Fruit fly (Drosophila melanogaster) whole organism, embryonic: ENCODE measurements around the gene CG14795.
A peak's percentile ranks its signal among the peaks of the same experiment; 100 is the strongest.

Experiments
- Abd-B ChIP-seq: fragments of 200-800 bp; sonication (Bioruptor generic); optimal IDR thresholded peaks from 2 replicates; lab custom pipeline; 2018; ENCODE audit warnings: missing biosample characterization, mild to moderate bottlenecking, missing genetic modification characterization, moderate library complexity
- Adf1 ChIP-seq: fragments of 200-800 bp; sonication (Bioruptor generic); IDR thresholded peaks from 2 replicates; pipeline ENCODE4 v1.3.6; 2022; ENCODE audit warnings: missing biosample characterization, missing genetic modification characterization
- BEAF-32 ChIP-seq: fragments of 200-800 bp; sonication (Bioruptor generic); optimal IDR thresholded peaks from 3 replicates; lab custom pipeline; 2017; ENCODE audit warnings: missing biosample characterization, missing genetic modification characterization, mild to moderate bottlenecking, moderate library complexity, missing genetic modification reagents
- Bgb ChIP-seq: fragments of 200-800 bp; sonication (Bioruptor generic); IDR thresholded peaks from 2 replicates; pipeline ENCODE4 v1.3.6; 2022; ENCODE audit warnings: missing biosample characterization, missing genetic modification characterization; ENCODE audit not compliant: partially characterized antibody
- CG1024 ChIP-seq: fragments of 200-800 bp; sonication (Bioruptor generic); IDR thresholded peaks from 2 replicates; pipeline ENCODE4 v1.3.6; 2022; ENCODE audit warnings: missing biosample characterization, missing genetic modification characterization
- CG10274 ChIP-seq: fragments of 200-800 bp; sonication (Bioruptor generic); optimal IDR thresholded peaks from 3 replicates; lab custom pipeline; 2017; ENCODE audit warnings: missing biosample characterization, mild to moderate bottlenecking, missing genetic modification characterization
- CG10654 ChIP-seq: fragments of 200-800 bp; sonication (Bioruptor generic); optimal IDR thresholded peaks from 2 replicates; lab custom pipeline; 2016; ENCODE audit warnings: missing biosample characterization, missing genetic modification characterization
- CG12155 ChIP-seq: fragments of 200-800 bp; sonication (Bioruptor generic); optimal IDR thresholded peaks from 3 replicates; lab custom pipeline; 2016; ENCODE audit warnings: missing biosample characterization, missing genetic modification characterization
- CG1603 ChIP-seq: fragments of 200-800 bp; sonication (Bioruptor generic); optimal IDR thresholded peaks from 2 replicates; lab custom pipeline; 2019; ENCODE audit warnings: missing biosample characterization, mild to moderate bottlenecking, missing genetic modification characterization, moderate library complexity
- CG17186 ChIP-seq: fragments of 200-800 bp; sonication (Bioruptor generic); optimal IDR thresholded peaks from 3 replicates; lab custom pipeline; 2017; ENCODE audit warnings: missing biosample characterization, missing genetic modification reagents, missing genetic modification characterization
- CG2120 ChIP-seq: fragments of 200-800 bp; sonication (Bioruptor generic); optimal IDR thresholded peaks from 3 replicates; lab custom pipeline; 2016; ENCODE audit warnings: missing biosample characterization, missing genetic modification characterization
- CG30403 ChIP-seq: fragments of 200-800 bp; sonication (Bioruptor generic); optimal IDR thresholded peaks from 3 replicates; lab custom pipeline; 2016; ENCODE audit warnings: missing biosample characterization, missing genetic modification characterization
- CG3163 ChIP-seq: fragments of 200-800 bp; sonication (Bioruptor generic); optimal IDR thresholded peaks from 3 replicates; lab custom pipeline; 2016; ENCODE audit warnings: missing biosample characterization, missing genetic modification characterization
- CG34224 ChIP-seq: fragments of 200-800 bp; sonication (Bioruptor generic); IDR thresholded peaks from 3 replicates; pipeline ENCODE4 v1.3.6; 2022; ENCODE audit warnings: missing biosample characterization, missing genetic modification characterization; ENCODE audit not compliant: partially characterized antibody
- CG7372 ChIP-seq: fragments of 200-800 bp; sonication (Bioruptor generic); IDR thresholded peaks from 2 replicates; pipeline ENCODE4 v1.3.6; 2022; ENCODE audit warnings: missing biosample characterization, missing genetic modification characterization
- CG7963 ChIP-seq: fragments of 200-800 bp; sonication (Bioruptor generic); IDR thresholded peaks from 3 replicates; pipeline ENCODE4 v1.3.6; 2022; ENCODE audit warnings: missing biosample characterization, missing genetic modification characterization; ENCODE audit not compliant: partially characterized antibody
- CG8089 ChIP-seq: fragments of 200-800 bp; sonication (Bioruptor generic); optimal IDR thresholded peaks from 3 replicates; lab custom pipeline; 2016; ENCODE audit warnings: missing biosample characterization, missing genetic modification characterization
- CG9609 ChIP-seq: fragments of 200-800 bp; sonication (Bioruptor generic); optimal IDR thresholded peaks from 3 replicates; lab custom pipeline; 2016; ENCODE audit warnings: missing biosample characterization, missing genetic modification characterization
- Chrac-16 ChIP-seq: fragments of 200-800 bp; sonication (Bioruptor generic); optimal IDR thresholded peaks from 3 replicates; lab custom pipeline; 2016; ENCODE audit warnings: missing biosample characterization, missing genetic modification characterization
- CoRest ChIP-seq: fragments of 200-800 bp; sonication (Bioruptor generic); optimal IDR thresholded peaks from 3 replicates; lab custom pipeline; 2018; ENCODE audit warnings: missing biosample characterization, mild to moderate bottlenecking, missing genetic modification characterization, moderate library complexity
- Dip3 ChIP-seq: fragments of 200-800 bp; sonication (Bioruptor generic); optimal IDR thresholded peaks from 3 replicates; lab custom pipeline; 2016; ENCODE audit warnings: missing biosample characterization, missing genetic modification characterization
- Elba2 ChIP-seq: fragments of 200-800 bp; sonication (Bioruptor generic); optimal IDR thresholded peaks from 3 replicates; lab custom pipeline; 2016; ENCODE audit warnings: missing biosample characterization, missing genetic modification characterization
- Ets65A ChIP-seq: fragments of 200-800 bp; sonication (Bioruptor generic); peaks from one replicate; lab custom pipeline; 2016; ENCODE audit warnings: missing biosample characterization, missing genetic modification characterization
- HLH4C ChIP-seq: fragments of 200-800 bp; sonication (Bioruptor generic); IDR thresholded peaks from 3 replicates; pipeline ENCODE4 v1.3.6; 2022; ENCODE audit warnings: missing biosample characterization, missing genetic modification characterization; ENCODE audit not compliant: partially characterized antibody
- Hr51 ChIP-seq, 2 experiments: fragments of 200-800 bp; sonication (Bioruptor generic); optimal IDR thresholded peaks; 2 replicates in 1 of 2; 3 replicates in 1 of 2; lab custom pipeline; 2016 to 2018; ENCODE audit warnings: missing biosample characterization in 2 of 2, missing genetic modification characterization in 2 of 2, mild to moderate bottlenecking in 1 of 2, moderate library complexity in 1 of 2
- Mes4 ChIP-seq: fragments of 200-800 bp; sonication (Bioruptor generic); optimal IDR thresholded peaks from 2 replicates; lab custom pipeline; 2016; ENCODE audit warnings: missing biosample characterization, missing genetic modification characterization
- Myb ChIP-seq: fragments of 200-800 bp; sonication (Bioruptor generic); optimal IDR thresholded peaks from 2 replicates; lab custom pipeline; 2016; ENCODE audit warnings: missing biosample characterization, missing genetic modification characterization
- Pdp1 ChIP-seq, 2 experiments: fragments of 200-800 bp; sonication (Bioruptor generic); optimal IDR thresholded peaks; 3 replicates each; lab custom pipeline; 2016; ENCODE audit warnings: missing biosample characterization in 2 of 2, missing genetic modification characterization in 2 of 2, mild to moderate bottlenecking in 1 of 2, moderate library complexity in 1 of 2
- Sry-δ ChIP-seq: fragments of 200-800 bp; sonication (Bioruptor generic); optimal IDR thresholded peaks from 2 replicates; lab custom pipeline; 2016; ENCODE audit warnings: missing biosample characterization, missing genetic modification characterization
- amos ChIP-seq: fragments of 200-800 bp; sonication (Bioruptor generic); IDR thresholded peaks from 2 replicates; pipeline ENCODE4 v1.3.6; 2022; ENCODE audit warnings: missing biosample characterization, missing genetic modification characterization; ENCODE audit not compliant: partially characterized antibody
- ato ChIP-seq: fragments of 200-800 bp; sonication (Bioruptor generic); IDR thresholded peaks from 2 replicates; pipeline ENCODE4 v1.3.6; 2022; ENCODE audit warnings: missing biosample characterization, missing genetic modification characterization; ENCODE audit not compliant: partially characterized antibody
- chinmo ChIP-seq: fragments of 200-800 bp; sonication (Bioruptor generic); IDR thresholded peaks from 4 replicates; pipeline ENCODE4 v1.3.6; 2022; ENCODE audit warnings: missing biosample characterization, missing genetic modification characterization; ENCODE audit not compliant: partially characterized antibody
- dpn ChIP-seq, 2 experiments: fragments of 200-800 bp; sonication (Bioruptor generic); optimal IDR thresholded peaks; 3 replicates each; lab custom pipeline; 2016; ENCODE audit warnings: missing biosample characterization in 2 of 2, missing genetic modification characterization in 2 of 2
- ewg ChIP-seq: fragments of 200-800 bp; sonication (Bioruptor generic); optimal IDR thresholded peaks from 3 replicates; lab custom pipeline; 2017; ENCODE audit warnings: mild to moderate bottlenecking, missing biosample characterization, missing genetic modification reagents, missing genetic modification characterization
- gfzf ChIP-seq: fragments of 200-800 bp; sonication (Bioruptor generic); optimal IDR thresholded peaks from 2 replicates; lab custom pipeline; 2016; ENCODE audit warnings: missing biosample characterization, mild to moderate bottlenecking, missing genetic modification characterization, moderate library complexity
- jumu ChIP-seq: fragments of 200-800 bp; sonication (Bioruptor generic); optimal IDR thresholded peaks from 3 replicates; lab custom pipeline; 2016; ENCODE audit warnings: missing biosample characterization, missing genetic modification characterization
- knrl ChIP-seq: fragments of 200-800 bp; sonication (Bioruptor generic); IDR thresholded peaks from 3 replicates; pipeline ENCODE4 v1.3.6; 2022; ENCODE audit warnings: missing biosample characterization, missing genetic modification characterization; ENCODE audit not compliant: partially characterized antibody
- lilli ChIP-seq: fragments of 200-800 bp; sonication (Bioruptor generic); optimal IDR thresholded peaks from 3 replicates; lab custom pipeline; 2016; ENCODE audit warnings: missing biosample characterization, missing genetic modification characterization
- maf-S ChIP-seq: fragments of 200-800 bp; sonication (Bioruptor generic); optimal IDR thresholded peaks from 2 replicates; lab custom pipeline; 2016; ENCODE audit warnings: missing biosample characterization, missing genetic modification characterization
- mam ChIP-seq: fragments of 200-800 bp; sonication (Bioruptor generic); optimal IDR thresholded peaks from 3 replicates; lab custom pipeline; 2016; ENCODE audit warnings: missing biosample characterization, missing genetic modification characterization
- nerfin-2 ChIP-seq: fragments of 200-800 bp; sonication (Bioruptor generic); IDR thresholded peaks from 2 replicates; pipeline ENCODE4 v1.3.6; 2022; ENCODE audit warnings: missing biosample characterization, missing genetic modification characterization; ENCODE audit not compliant: partially characterized antibody
- pzg ChIP-seq: fragments of 200-800 bp; sonication (Bioruptor generic); optimal IDR thresholded peaks from 3 replicates; lab custom pipeline; 2018; ENCODE audit warnings: missing biosample characterization, mild to moderate bottlenecking, missing genetic modification characterization, moderate library complexity
- row ChIP-seq: fragments of 200-800 bp; sonication (Bioruptor generic); IDR thresholded peaks from 3 replicates; pipeline ENCODE4 v1.3.6; 2022; ENCODE audit warnings: missing biosample characterization, missing genetic modification characterization
- sens ChIP-seq: fragments of 200-800 bp; sonication (Bioruptor generic); peaks from one replicate; lab custom pipeline; 2016; ENCODE audit warnings: missing biosample characterization, missing genetic modification characterization
- stwl ChIP-seq: fragments of 200-800 bp; sonication (Bioruptor generic); optimal IDR thresholded peaks from 3 replicates; lab custom pipeline; 2018; ENCODE audit warnings: missing biosample characterization, mild to moderate bottlenecking, missing genetic modification characterization, moderate library complexity
- tll ChIP-seq, 2 experiments: fragments of 200-800 bp in 1 of 2; fragments of >200 bp in 1 of 2; sonication (Bioruptor generic) in 1 of 2; optimal IDR thresholded peaks; 2 replicates each; lab custom pipeline; 2017 to 2019; ENCODE audit warnings: missing biosample characterization in 2 of 2, missing genetic modification characterization in 2 of 2, mild to moderate bottlenecking in 1 of 2, moderate library complexity in 1 of 2
- trem ChIP-seq: fragments of 200-800 bp; optimal IDR thresholded peaks from 3 replicates; lab custom pipeline; 2019; ENCODE audit warnings: missing biosample characterization, mild to moderate bottlenecking, missing genetic modification characterization, moderate library complexity
- tx ChIP-seq: fragments of 200-800 bp; sonication (Bioruptor generic); optimal IDR thresholded peaks from 2 replicates; lab custom pipeline; 2016; ENCODE audit warnings: missing biosample characterization, missing genetic modification characterization
- vnd ChIP-seq: fragments of 200-800 bp; sonication (Bioruptor generic); IDR thresholded peaks from 3 replicates; pipeline ENCODE4 v1.3.6; 2022; ENCODE audit warnings: missing biosample characterization, missing genetic modification characterization; ENCODE audit not compliant: partially characterized antibody

Gene CG14795

DNA sequence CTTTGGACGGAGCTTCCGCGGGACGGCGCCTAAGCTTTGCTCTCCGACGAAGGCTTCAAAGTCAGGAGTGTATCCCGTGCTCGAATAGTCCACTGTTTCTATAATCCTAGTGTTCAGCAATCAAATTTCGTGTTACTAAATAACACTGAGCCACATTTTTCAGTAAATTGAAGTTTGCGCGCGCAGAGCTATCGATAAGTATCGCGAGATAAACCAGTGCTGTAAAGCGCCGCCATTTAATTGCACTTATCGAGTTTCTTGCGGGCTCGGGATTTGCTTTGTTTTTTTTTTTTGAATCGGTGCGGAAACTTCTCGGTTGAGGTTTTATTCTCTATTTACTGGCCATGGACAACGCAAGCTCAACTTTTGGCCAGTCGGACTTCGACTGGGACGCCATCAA is 35.8 kb downstream of the CG14795 start, which contains the start of the genes Rab27 and mei-38 (continued):
- TF ChIP-seq Elba2 (GFP tag; lab: Kevin White, UChicago), result no peak
- TF ChIP-seq CG2120 (GFP tag; lab: Kevin White, UChicago), result peak; percentile 56
- TF ChIP-seq Pdp1 (GFP tag; optimal IDR thresholded peaks at IDR 0.05; lab: Kevin White, UChicago), result peak in 1 of 2 experiments; percentile 28
- peak; percentile 75 for TF ChIP-seq Myb (GFP tag; lab: Kevin White, UChicago)
- peak; percentile 17 for TF ChIP-seq CG12155
- TF ChIP-seq Sry-δ (GFP tag; lab: Kevin White, UChicago), result peak; percentile 76
- peak; percentile 44 for TF ChIP-seq jumu (GFP tag; lab: Kevin White, UChicago)
- TF ChIP-seq CG34224 (GFP tag; lab: Robert Waterston, UW), result peak; percentile 68
- TF ChIP-seq Ets65A (GFP tag; lab: Kevin White, UChicago), result peak; percentile 70
- no peak for TF ChIP-seq CG1024 (GFP tag; lab: Robert Waterston, UW)
- TF ChIP-seq ewg (GFP tag; lab: Kevin White, UChicago), result peak; percentile 68
- 0 out of 2 replicates have a peak, but pooled peaks have one; percentile 29 for TF ChIP-seq nerfin-2 (GFP tag; lab: Robert Waterston, UW)
- TF ChIP-seq CG1603 (tag; lab: Kevin White, UChicago), result peak; percentile 43
- peak; percentile 23 for TF ChIP-seq stwl
- no peak for TF ChIP-seq Adf1 (GFP tag; lab: Robert Waterston, UW)
- 0 out of 4 replicates have a peak, but pooled peaks have one; percentile 61 for TF ChIP-seq chinmo (GFP tag; lab: Robert Waterston, UW)
- peak; percentile 80 for TF ChIP-seq BEAF-32 (GFP tag; lab: Kevin White, UChicago)
- no peak for TF ChIP-seq CG7372
- no peak for TF ChIP-seq Mes4 (GFP tag; lab: Kevin White, UChicago)
- peak; percentile 17 for TF ChIP-seq mam (GFP tag; lab: Kevin White, UChicago)
- TF ChIP-seq dpn (GFP tag; optimal IDR thresholded peaks at IDR 0.05; lab: Kevin White, UChicago), result peak; percentile 40 to 56
- TF ChIP-seq CG9609 (GFP tag; lab: Kevin White, UChicago), result peak; percentile 42
- peak; percentile 57 for TF ChIP-seq gfzf (GFP tag; lab: Kevin White, UChicago)
- TF ChIP-seq row (GFP tag; lab: Robert Waterston, UW), result peak; percentile 8; the same call in 1 of the 3 replicates
- TF ChIP-seq Hr51 (GFP tag; optimal IDR thresholded peaks at IDR 0.05; lab: Kevin White, UChicago), result no peak
- peak; percentile 53; the same call in 1 of the 3 replicates for TF ChIP-seq CG7963 (GFP tag; lab: Robert Waterston, UW)
- peak; percentile 18 for TF ChIP-seq lilli (GFP tag; lab: Kevin White, UChicago)
- no peak for TF ChIP-seq CG8089 (GFP tag; lab: Kevin White, UChicago)
- TF ChIP-seq ato (GFP tag; lab: Robert Waterston, UW), result peak; percentile 33; the same call in 1 of the 2 replicates
- no peak for TF ChIP-seq tx (GFP tag; lab: Kevin White, UChicago)
- TF ChIP-seq CoRest, result peak; percentile 8
- TF ChIP-seq pzg, result peak; percentile 70
- TF ChIP-seq sens, result peak; percentile 65
- peak; percentile 13 for TF ChIP-seq CG3163 (GFP tag; lab: Kevin White, UChicago)
- peak; percentile 75 for TF ChIP-seq CG17186 (GFP tag; lab: Kevin White, UChicago)
- peak; percentile 75 for TF ChIP-seq Bgb
- peak; percentile 2 for TF ChIP-seq Abd-B
- TF ChIP-seq CG30403 (GFP tag; lab: Kevin White, UChicago), result peak; percentile 19
- no peak for TF ChIP-seq tll (GFP tag; optimal IDR thresholded peaks at IDR 0.05; lab: Kevin White, UChicago)
- TF ChIP-seq amos (GFP tag; lab: Robert Waterston, UW), result peak; percentile 82
- peak; percentile 33 for TF ChIP-seq trem (tag; lab: Kevin White, UChicago)
- TF ChIP-seq HLH4C (GFP tag; lab: Robert Waterston, UW), result peak; percentile 62; the same call in 2 of the 3 replicates
- 0 out of 3 replicates have a peak, but pooled peaks have one; percentile 45 for TF ChIP-seq vnd (GFP tag; lab: Robert Waterston, UW)
- no peak for TF ChIP-seq Chrac-16
- peak; percentile 2 for TF ChIP-seq Dip3 (GFP tag; lab: Kevin White, UChicago)
- no peak for TF ChIP-seq CG10274 (GFP tag; lab: Kevin White, UChicago)
- no peak for TF ChIP-seq maf-S (GFP tag; lab: Kevin White, UChicago)
- TF ChIP-seq knrl (GFP tag; lab: Robert Waterston, UW), result peak; percentile 60; the same call in 2 of the 3 replicates
- TF ChIP-seq CG10654 (GFP tag; lab: Kevin White, UChicago), result no peak
